Worm (Caenorhabditis elegans): ENCODE results near the gene vap-2.

DNA sequence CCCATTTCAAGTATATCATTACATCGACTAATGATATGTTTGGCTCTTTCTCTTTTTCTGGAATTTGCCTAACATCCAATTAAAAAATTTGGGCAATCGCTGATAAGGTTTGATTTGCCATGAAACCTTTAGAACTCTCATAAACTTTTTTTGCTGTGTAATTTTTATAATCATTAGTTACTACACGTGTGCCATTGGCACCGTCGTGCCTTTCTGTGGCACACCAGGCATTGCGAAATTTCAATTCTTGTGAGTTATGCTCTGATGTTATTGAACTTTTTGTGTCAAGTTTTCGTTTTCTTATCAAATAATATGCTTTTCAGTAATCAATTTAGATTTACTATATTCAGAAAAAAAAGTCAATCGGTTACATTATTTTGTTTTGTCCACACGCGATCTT, 31.4 kb downstream of the vap-2 start:
- TF ChIP-seq ztf-11 (tag; optimal IDR thresholded peaks at IDR 0.05) (no peak), ham-2 (GFP tag; optimal IDR thresholded peaks at IDR 0.05) (no peak), nhr-237 (tag; optimal IDR thresholded peaks at IDR 0.05) (no peak), pha-4 (tag; optimal IDR thresholded peaks at IDR 0.05) (no peak), nhr-76 (tag; optimal IDR thresholded peaks at IDR 0.05) (no peak), hlh-1 (tag; optimal IDR thresholded peaks at IDR 0.05) (no peak), mep-1 (tag; optimal IDR thresholded peaks at IDR 0.05) (no peak), unc-39 (tag; optimal IDR thresholded peaks at IDR 0.05) (no peak), ces-1 (GFP tag; optimal IDR thresholded peaks at IDR 0.05) (no peak), unc-62 (GFP tag; optimal IDR thresholded peaks at IDR 0.05) (no peak), lin-13 (tag; optimal IDR thresholded peaks at IDR 0.05) (no peak)
